Fruit fly (Drosophila melanogaster) whole organism, adult: ENCODE measurements around the gene CG6974.
A peak's percentile ranks its signal among the peaks of the same experiment; 100 is the strongest.

Experiments used
- CG11617 ChIP-seq: fragments of 200-800 bp; sonication (Bioruptor generic); optimal IDR thresholded peaks from 2 replicates; lab custom pipeline; 2017; ENCODE audit warnings: mild to moderate bottlenecking, missing biosample characterization, missing genetic modification reagents, missing genetic modification characterization
- CG12768 ChIP-seq: fragments of 200-800 bp; sonication (Bioruptor generic); optimal IDR thresholded peaks from 2 replicates; lab custom pipeline; 2017; ENCODE audit warnings: missing biosample characterization, missing genetic modification characterization, mild to moderate bottlenecking, moderate library complexity, missing genetic modification reagents
- CG14711 ChIP-seq: fragments of 200-800 bp; sonication (Bioruptor generic); optimal IDR thresholded peaks from 2 replicates; lab custom pipeline; 2018; ENCODE audit warnings: missing biosample characterization, mild to moderate bottlenecking, missing genetic modification characterization, moderate library complexity
- CG1620 ChIP-seq: fragments of 200-800 bp; sonication (Bioruptor generic); optimal IDR thresholded peaks from 2 replicates; lab custom pipeline; 2016; ENCODE audit warnings: missing biosample characterization, missing genetic modification characterization
- CG33017 ChIP-seq: fragments of 200-800 bp; sonication (Bioruptor generic); optimal IDR thresholded peaks from 2 replicates; lab custom pipeline; 2018; ENCODE audit warnings: missing biosample characterization, mild to moderate bottlenecking, missing genetic modification characterization, moderate library complexity
- CG5204 ChIP-seq: fragments of 200-800 bp; sonication (Bioruptor generic); optimal IDR thresholded peaks from 2 replicates; lab custom pipeline; 2016; ENCODE audit warnings: missing biosample characterization, missing genetic modification characterization
- CG7045 ChIP-seq: fragments of 200-800 bp; sonication (Bioruptor generic); optimal IDR thresholded peaks from 2 replicates; lab custom pipeline; 2017; ENCODE audit warnings: missing biosample characterization, mild to moderate bottlenecking, missing genetic modification characterization
- CG7101 ChIP-seq: fragments of 200-800 bp; sonication (Bioruptor generic); optimal IDR thresholded peaks from 2 replicates; lab custom pipeline; 2018; ENCODE audit warnings: missing biosample characterization, mild to moderate bottlenecking, missing genetic modification characterization, moderate library complexity
- Clk ChIP-seq: fragments of 200-800 bp; sonication (Bioruptor generic); optimal IDR thresholded peaks from 2 replicates; lab custom pipeline; 2017; ENCODE audit warnings: missing biosample characterization, missing genetic modification characterization
- Crg-1 ChIP-seq: fragments of 200-800 bp; sonication (Bioruptor generic); optimal IDR thresholded peaks from 2 replicates; lab custom pipeline; 2016; ENCODE audit warnings: missing biosample characterization, missing genetic modification characterization
- Hr96 ChIP-seq: fragments of 200-800 bp; sonication (Bioruptor generic); optimal IDR thresholded peaks from 2 replicates; lab custom pipeline; 2016; ENCODE audit warnings: missing biosample characterization, missing genetic modification characterization
- Mnt ChIP-seq: fragments of 200-800 bp; sonication (Bioruptor generic); optimal IDR thresholded peaks from 2 replicates; lab custom pipeline; 2016; ENCODE audit warnings: missing biosample characterization, mild to moderate bottlenecking, missing genetic modification characterization
- bab1 ChIP-seq: fragments of 200-800 bp; sonication (Bioruptor generic); optimal IDR thresholded peaks from 3 replicates; lab custom pipeline; 2019; ENCODE audit warnings: missing biosample characterization, mild to moderate bottlenecking, missing genetic modification characterization, moderate library complexity
- cic ChIP-seq: fragments of 200-800 bp; sonication (Bioruptor generic); optimal IDR thresholded peaks from 2 replicates; lab custom pipeline; 2017; ENCODE audit warnings: missing biosample characterization, mild to moderate bottlenecking, missing genetic modification characterization, moderate library complexity
- cnc ChIP-seq, 2 experiments: fragments of >200 bp; optimal IDR thresholded peaks; 2 replicates each; lab custom pipeline; 2017
- kay ChIP-seq: fragments of 200-800 bp; sonication (Bioruptor generic); peaks from one replicate; lab custom pipeline; 2016; ENCODE audit warnings: missing biosample characterization, missing genetic modification characterization, borderline replicate concordance
- ovo ChIP-seq: fragments of 200-800 bp; sonication (Bioruptor generic); optimal IDR thresholded peaks from 2 replicates; lab custom pipeline; 2016; ENCODE audit warnings: missing biosample characterization, missing genetic modification characterization
- pad ChIP-seq: fragments of 200-800 bp; sonication (Bioruptor generic); optimal IDR thresholded peaks from 3 replicates; lab custom pipeline; 2017; ENCODE audit warnings: missing biosample characterization, missing genetic modification characterization, mild to moderate bottlenecking, moderate library complexity, missing genetic modification reagents
- tj ChIP-seq: fragments of 200-800 bp; sonication (Bioruptor generic); optimal IDR thresholded peaks from 3 replicates; lab custom pipeline; 2017; ENCODE audit warnings: missing biosample characterization, mild to moderate bottlenecking, missing genetic modification characterization, moderate library complexity
- toe ChIP-seq: fragments of 200-800 bp; sonication (Bioruptor generic); optimal IDR thresholded peaks from 2 replicates; lab custom pipeline; 2016; ENCODE audit warnings: missing biosample characterization, missing genetic modification characterization

The CG6974 gene

DNA sequence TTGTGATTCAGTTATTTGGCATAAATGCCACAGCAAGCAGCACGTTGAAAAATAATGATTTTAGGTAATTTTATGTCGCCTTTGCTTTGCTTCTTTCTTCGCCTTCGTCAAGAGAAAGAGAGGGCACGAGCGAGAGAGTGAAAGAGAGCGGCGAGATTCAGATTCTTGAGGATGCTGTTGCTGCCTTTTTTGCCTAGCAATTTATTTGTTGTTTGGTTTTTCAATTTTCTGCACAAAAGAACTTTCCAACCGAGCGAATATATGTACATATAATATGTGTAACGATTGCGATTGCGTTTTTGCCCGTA is 15.8 kb upstream of the CG6974 start:
- TF ChIP-seq CG33017 (tag; lab: Kevin White, UChicago) (no peak), cic (GFP tag; lab: Kevin White, UChicago) (no peak), CG7101 (no peak), CG11617 (GFP tag; lab: Kevin White, UChicago) (no peak), Mnt (GFP tag; lab: Kevin White, UChicago) (no peak), tj (GFP tag; lab: Kevin White, UChicago) (no peak), CG7045 (GFP tag; lab: Kevin White, UChicago) (no peak), CG5204 (GFP tag; lab: Kevin White, UChicago) (no peak), bab1 (GFP tag; lab: Kevin White, UChicago) (no peak), Crg-1 (GFP tag; lab: Kevin White, UChicago) (no peak), CG14711 (tag; lab: Kevin White, UChicago) (no peak), toe (GFP tag; lab: Kevin White, UChicago) (no peak), Hr96 (GFP tag; lab: Kevin White, UChicago) (no peak), ovo (GFP tag; lab: Kevin White, UChicago) (no peak), cnc (optimal IDR thresholded peaks at IDR 0.05; lab: Kevin White, UChicago) (no peak), Clk (no peak), CG1620 (GFP tag; lab: Kevin White, UChicago) (no peak), kay (GFP tag; lab: Kevin White, UChicago) (no peak)

DNA sequence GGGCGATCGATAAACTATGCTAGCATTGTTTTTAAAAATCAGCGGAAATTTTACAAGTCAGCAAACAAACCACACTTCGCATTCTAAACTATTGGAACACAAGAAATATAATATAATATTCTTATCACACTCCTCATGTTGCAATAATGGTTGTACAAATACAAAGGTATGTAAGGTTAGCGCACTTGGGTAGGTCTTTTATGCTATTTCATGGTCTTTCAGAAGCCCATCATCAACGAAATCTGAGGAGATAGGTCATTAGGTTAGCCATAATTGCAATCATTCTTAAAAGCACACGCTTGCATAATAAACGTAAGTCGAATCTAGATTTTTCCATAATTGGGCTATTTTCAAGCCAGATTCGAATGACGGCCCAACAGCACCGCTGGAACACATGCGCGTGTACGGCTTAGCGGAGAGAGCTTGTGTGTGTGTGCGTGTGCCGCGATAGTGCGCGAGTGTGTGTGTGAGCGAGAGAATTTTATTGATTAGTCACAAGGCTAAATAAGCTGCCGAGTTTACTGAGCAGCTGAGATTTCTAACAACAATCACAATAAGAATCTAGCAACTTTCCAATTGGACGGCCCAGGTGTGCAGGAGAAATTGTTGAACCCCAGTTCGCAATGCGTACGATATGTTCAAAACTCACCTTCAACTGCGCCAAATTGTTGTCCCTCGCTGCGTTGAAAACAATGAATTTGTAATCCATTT is 15.3 kb upstream of the CG6974 start:
- TF ChIP-seq CG1620 (GFP tag; lab: Kevin White, UChicago) (no peak), cnc (optimal IDR thresholded peaks at IDR 0.05; lab: Kevin White, UChicago) (no peak), Clk (no peak), bab1 (GFP tag; lab: Kevin White, UChicago) (no peak), ovo (GFP tag; lab: Kevin White, UChicago) (no peak), toe (GFP tag; lab: Kevin White, UChicago) (no peak), CG7045 (GFP tag; lab: Kevin White, UChicago) (no peak), cic (GFP tag; lab: Kevin White, UChicago) (no peak), Crg-1 (GFP tag; lab: Kevin White, UChicago) (no peak), Hr96 (GFP tag; lab: Kevin White, UChicago) (peak; percentile 8), Mnt (GFP tag; lab: Kevin White, UChicago) (no peak), CG7101 (no peak), pad (no peak), CG5204 (GFP tag; lab: Kevin White, UChicago) (no peak), CG11617 (GFP tag; lab: Kevin White, UChicago) (peak; percentile 42), CG14711 (tag; lab: Kevin White, UChicago) (no peak), CG12768 (GFP tag; lab: Kevin White, UChicago) (no peak), CG33017 (tag; lab: Kevin White, UChicago) (no peak), tj (GFP tag; lab: Kevin White, UChicago) (peak; percentile 72), kay (GFP tag; lab: Kevin White, UChicago) (no peak)

DNA sequence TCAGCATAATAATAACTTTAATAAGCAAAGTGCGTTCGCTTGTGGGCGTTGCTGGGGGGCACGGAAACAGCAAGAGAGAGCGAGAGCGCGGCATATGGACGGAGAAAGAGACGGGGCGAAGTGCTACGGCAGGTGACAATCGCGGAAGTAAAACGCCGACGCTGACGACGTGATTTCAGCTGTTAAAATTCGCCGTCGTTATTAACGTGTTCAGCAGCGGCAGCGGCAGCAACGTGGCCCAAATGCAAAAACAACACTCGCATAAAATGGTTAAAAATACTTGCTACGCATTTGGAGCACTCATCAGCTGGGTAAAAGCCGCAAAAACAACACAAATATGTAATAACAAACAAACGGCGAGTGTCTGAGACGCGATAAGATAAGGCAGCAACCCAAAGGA is 13.7 kb upstream of the CG6974 start:
- peak; percentile 27 for TF ChIP-seq cic (GFP tag; lab: Kevin White, UChicago)
- peak; percentile 63 for TF ChIP-seq tj (GFP tag; lab: Kevin White, UChicago)
- TF ChIP-seq Hr96 (GFP tag; lab: Kevin White, UChicago), result no peak
- TF ChIP-seq Crg-1 (GFP tag; lab: Kevin White, UChicago), result no peak
- no peak for TF ChIP-seq Clk

DNA sequence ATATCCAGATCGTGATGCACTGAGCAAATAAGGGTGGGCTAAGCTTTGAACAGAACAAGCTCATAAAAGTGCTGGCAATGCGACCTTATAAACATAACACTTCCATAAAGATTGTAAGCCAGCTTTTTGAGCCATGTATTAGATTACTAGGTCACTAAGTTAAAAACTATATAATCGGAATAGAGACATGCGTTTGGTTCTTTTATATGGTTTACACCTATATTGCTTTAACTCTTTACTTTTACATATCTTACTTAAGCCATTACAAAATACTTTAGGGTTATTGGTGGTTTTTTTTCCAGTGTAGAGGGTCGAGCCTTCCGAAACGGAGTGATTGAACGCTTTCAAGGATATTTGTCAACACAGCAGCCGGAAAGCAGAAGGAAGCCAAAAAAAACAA is 13.3 kb upstream of the CG6974 start:
- TF ChIP-seq pad, result no peak

DNA sequence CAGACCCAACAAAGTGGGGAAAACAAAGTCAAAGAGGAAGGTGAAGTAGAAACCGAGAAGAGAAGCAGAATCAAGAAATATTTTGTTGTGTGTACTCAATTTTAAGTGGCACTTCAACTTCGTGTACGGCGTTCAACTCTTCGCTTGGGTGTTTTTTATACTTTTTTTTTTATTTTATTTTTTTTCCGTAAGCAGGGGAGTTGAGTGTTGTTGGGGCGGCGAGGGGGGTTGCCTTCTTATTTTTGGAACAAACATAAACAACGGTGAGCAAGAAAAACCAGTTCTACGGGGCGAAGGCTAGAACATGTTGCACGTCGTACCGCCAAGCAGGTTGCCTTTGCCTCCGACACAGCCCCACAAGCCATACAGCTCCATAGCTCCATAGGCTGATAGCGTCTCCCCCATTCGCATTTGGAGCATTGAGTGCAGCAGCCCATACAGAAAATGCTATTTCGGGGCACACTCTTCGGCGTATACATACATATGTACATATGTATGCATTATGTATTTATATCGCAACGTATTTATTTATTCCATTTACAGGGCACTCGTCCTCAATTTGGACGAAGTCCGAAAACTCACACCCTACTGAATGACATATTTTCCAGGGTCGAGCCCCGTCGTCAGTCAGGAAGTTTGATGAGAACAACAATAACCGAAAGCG is 12.7 kb upstream of the CG6974 start:
- TF ChIP-seq CG5204 (GFP tag; lab: Kevin White, UChicago), result no peak
- no peak for TF ChIP-seq kay (GFP tag; lab: Kevin White, UChicago)
- no peak for TF ChIP-seq ovo (GFP tag; lab: Kevin White, UChicago)
- no peak for TF ChIP-seq Crg-1 (GFP tag; lab: Kevin White, UChicago)
- no peak for TF ChIP-seq CG7101
- no peak for TF ChIP-seq bab1 (GFP tag; lab: Kevin White, UChicago)
- TF ChIP-seq pad, result no peak
- no peak for TF ChIP-seq CG12768 (GFP tag; lab: Kevin White, UChicago)
- TF ChIP-seq Hr96 (GFP tag; lab: Kevin White, UChicago), result no peak
- no peak for TF ChIP-seq cnc (optimal IDR thresholded peaks at IDR 0.05; lab: Kevin White, UChicago)
- no peak for TF ChIP-seq Clk
- no peak for TF ChIP-seq CG1620 (GFP tag; lab: Kevin White, UChicago)
- TF ChIP-seq CG7045 (GFP tag; lab: Kevin White, UChicago), result no peak
- no peak for TF ChIP-seq CG33017 (tag; lab: Kevin White, UChicago)
- no peak for TF ChIP-seq tj (GFP tag; lab: Kevin White, UChicago)
- TF ChIP-seq Mnt (GFP tag; lab: Kevin White, UChicago), result no peak

DNA sequence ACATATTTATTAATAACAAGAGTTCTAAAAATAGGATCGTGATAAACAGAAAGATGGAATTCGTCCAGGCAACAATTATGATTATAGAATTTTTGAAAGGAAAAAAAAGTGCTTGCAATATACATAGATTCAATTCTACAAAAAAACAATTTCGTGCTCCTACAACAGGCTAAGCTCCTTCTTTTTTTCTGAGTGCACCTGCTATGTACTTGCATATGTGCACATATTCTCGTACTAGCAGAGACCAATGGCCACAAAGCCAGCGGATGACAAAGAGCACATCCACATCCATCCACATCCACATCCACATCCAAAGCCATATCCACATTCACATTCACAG is 10.8 kb upstream of the CG6974 start:
- TF ChIP-seq Hr96 (GFP tag; lab: Kevin White, UChicago) (no peak), CG5204 (GFP tag; lab: Kevin White, UChicago) (no peak), Mnt (GFP tag; lab: Kevin White, UChicago) (no peak), CG7101 (no peak), CG12768 (GFP tag; lab: Kevin White, UChicago) (no peak), ovo (GFP tag; lab: Kevin White, UChicago) (no peak), Clk (no peak), CG7045 (GFP tag; lab: Kevin White, UChicago) (no peak), tj (GFP tag; lab: Kevin White, UChicago) (no peak), toe (GFP tag; lab: Kevin White, UChicago) (no peak), cnc (optimal IDR thresholded peaks at IDR 0.05; lab: Kevin White, UChicago) (no peak)
